Worm (Caenorhabditis elegans): ENCODE data around the gene R08A2.5.

DNA sequence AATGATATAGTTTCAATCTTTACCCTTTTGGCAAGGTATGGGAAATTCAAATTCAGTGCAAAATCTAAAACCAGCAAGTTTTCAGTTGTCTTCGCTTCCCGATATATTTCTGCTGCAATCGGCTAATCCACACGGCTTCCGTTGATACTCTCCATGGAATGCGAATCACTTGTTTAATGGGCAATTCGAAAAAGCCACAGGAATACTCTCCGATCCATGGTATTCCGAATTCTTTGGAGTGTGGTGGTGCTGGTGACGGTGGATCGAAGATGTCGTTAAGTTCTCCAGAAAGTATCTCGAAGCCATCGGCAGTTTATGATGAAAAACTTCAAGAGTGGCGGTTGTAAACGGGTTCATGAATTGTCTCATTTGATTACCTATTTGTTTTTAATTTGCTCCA lies 29.1 kb upstream of the R08A2.5 start:
- TF ChIP-seq ama-1 (optimal IDR thresholded peaks at IDR 0.05) (no peak), ama-1 (GFP tag; optimal IDR thresholded peaks at IDR 0.05) (no peak), pha-4 (tag; optimal IDR thresholded peaks at IDR 0.05) (no peak), F22D6.2 (tag; optimal IDR thresholded peaks at IDR 0.05) (no peak)

All from whole organism, young adult.